Worm (Caenorhabditis elegans) whole organism, late embryonic: ENCODE results near the gene glb-11.

Source experiments
- C08G9.2 ChIP-seq: sonication (generic microtip); optimal IDR thresholded peaks from 2 replicates; lab custom pipeline; 2016; ENCODE audit warnings: mild to moderate bottlenecking, missing genetic modification characterization, moderate library complexity, missing compliant biosample characterization
- K02D7.2 ChIP-seq: sonication (generic microtip); optimal IDR thresholded peaks from 2 replicates; lab custom pipeline; 2017; ENCODE audit warnings: mild to moderate bottlenecking, missing genetic modification characterization, missing compliant biosample characterization
- K09A11.1 ChIP-seq: sonication (generic microtip); optimal IDR thresholded peaks from 2 replicates; lab custom pipeline; 2017; ENCODE audit warnings: antibody characterized with exemption, mild to moderate bottlenecking, missing genetic modification characterization, missing compliant biosample characterization; ENCODE audit not compliant: insufficient read depth
- Y22D7AL.16 ChIP-seq: sonication (generic microtip); optimal IDR thresholded peaks from 2 replicates; lab custom pipeline; 2016; ENCODE audit warnings: missing genetic modification characterization, missing compliant biosample characterization
- ceh-14 ChIP-seq: sonication (generic microtip); optimal IDR thresholded peaks from 2 replicates; lab custom pipeline; 2016; ENCODE audit warnings: missing genotype, missing genetic modification characterization, missing compliant biosample characterization
- ceh-18 ChIP-seq: sonication (generic microtip); optimal IDR thresholded peaks from 2 replicates; lab custom pipeline; 2016; ENCODE audit warnings: missing genetic modification characterization, missing compliant biosample characterization
- ceh-19 ChIP-seq: fragments of 200-800 bp; sonication (Bioruptor generic); optimal IDR thresholded peaks from 2 replicates; lab custom pipeline; 2018; ENCODE audit warnings: mild to moderate bottlenecking, missing genetic modification characterization, missing compliant biosample characterization
- ceh-22 ChIP-seq: sonication (generic microtip); optimal IDR thresholded peaks from 2 replicates; lab custom pipeline; 2017; ENCODE audit warnings: missing biosample characterization, missing genetic modification characterization
- ceh-24 ChIP-seq: sonication (generic microtip); optimal IDR thresholded peaks from 2 replicates; lab custom pipeline; 2016; ENCODE audit warnings: mild to moderate bottlenecking, missing genetic modification characterization, missing compliant biosample characterization
- ceh-34 ChIP-seq: sonication (generic microtip); optimal IDR thresholded peaks from 2 replicates; lab custom pipeline; 2016; ENCODE audit warnings: mild to moderate bottlenecking, missing genetic modification characterization, missing compliant biosample characterization
- ceh-45 ChIP-seq: fragments of 200-800 bp; sonication (Bioruptor generic); IDR thresholded peaks from 2 replicates; pipeline ENCODE4 v1.3.6; 2022; ENCODE audit warnings: missing genetic modification reagents, missing genetic modification characterization, missing compliant biosample characterization
- ceh-48 ChIP-seq: sonication (generic microtip); optimal IDR thresholded peaks from 2 replicates; lab custom pipeline; 2016; ENCODE audit warnings: missing genetic modification characterization, inconsistent platforms, missing compliant biosample characterization
- ceh-9 ChIP-seq: sonication (generic microtip); optimal IDR thresholded peaks from 2 replicates; lab custom pipeline; 2016; ENCODE audit warnings: mild to moderate bottlenecking, missing genetic modification characterization, inconsistent platforms, missing compliant biosample characterization
- che-1 ChIP-seq: sonication (generic microtip); optimal IDR thresholded peaks from 2 replicates; lab custom pipeline; 2016; ENCODE audit warnings: mild to moderate bottlenecking, missing genetic modification characterization, missing compliant biosample characterization
- dmd-4 ChIP-seq: sonication (generic microtip); optimal IDR thresholded peaks from 2 replicates; lab custom pipeline; 2016; ENCODE audit warnings: borderline replicate concordance, missing genetic modification characterization, missing compliant biosample characterization
- dve-1 ChIP-seq: sonication (generic microtip); optimal IDR thresholded peaks from 2 replicates; lab custom pipeline; 2017; ENCODE audit warnings: antibody characterized with exemption, mild to moderate bottlenecking, missing genetic modification characterization, missing compliant biosample characterization
- elt-2 ChIP-seq: sonication (generic microtip); optimal IDR thresholded peaks from 2 replicates; lab custom pipeline; 2016; ENCODE audit warnings: missing genetic modification reagents, missing genetic modification characterization, missing compliant biosample characterization
- elt-4 ChIP-seq: sonication (generic microtip); optimal IDR thresholded peaks from 2 replicates; lab custom pipeline; 2016; ENCODE audit warnings: missing genetic modification characterization, missing compliant biosample characterization
- eyg-1 ChIP-seq: sonication (generic microtip); optimal IDR thresholded peaks from 2 replicates; lab custom pipeline; 2016; ENCODE audit warnings: missing genotype, missing genetic modification characterization, missing compliant biosample characterization
- fax-1 ChIP-seq: sonication (generic microtip); optimal IDR thresholded peaks from 2 replicates; lab custom pipeline; 2016; ENCODE audit warnings: missing genotype, missing genetic modification characterization, missing compliant biosample characterization
- fkh-10 ChIP-seq: fragments of 150-350 bp; optimal IDR thresholded peaks from 2 replicates; lab custom pipeline; 2014; ENCODE audit warnings: missing biosample characterization, missing genetic modification reagents, missing genetic modification characterization
- fkh-6 ChIP-seq: sonication (generic microtip); optimal IDR thresholded peaks from 2 replicates; lab custom pipeline; 2016; ENCODE audit warnings: missing genetic modification characterization, missing compliant biosample characterization
- hlh-13 ChIP-seq: fragments of 200-800 bp; sonication (Bioruptor generic); optimal IDR thresholded peaks from 2 replicates; lab custom pipeline; 2018; ENCODE audit warnings: mild to moderate bottlenecking, missing genetic modification characterization, missing compliant biosample characterization
- hlh-15 ChIP-seq: sonication (generic microtip); optimal IDR thresholded peaks from 2 replicates; lab custom pipeline; 2016; ENCODE audit warnings: missing genetic modification characterization, missing compliant biosample characterization
- hlh-6 ChIP-seq: sonication (generic microtip); optimal IDR thresholded peaks from 2 replicates; lab custom pipeline; 2016; ENCODE audit warnings: missing genotype, missing genetic modification characterization, missing compliant biosample characterization
- madf-2 ChIP-seq: sonication (generic microtip); optimal IDR thresholded peaks from 2 replicates; lab custom pipeline; 2017; ENCODE audit warnings: missing genetic modification characterization, missing compliant biosample characterization
- mec-3 ChIP-seq: sonication (generic microtip); optimal IDR thresholded peaks from 2 replicates; lab custom pipeline; 2016; ENCODE audit warnings: borderline replicate concordance, missing genetic modification characterization, missing compliant biosample characterization
- nhr-11 ChIP-seq: fragments of 150-350 bp; optimal IDR thresholded peaks from 2 replicates; lab custom pipeline; 2014; ENCODE audit warnings: missing biosample characterization, missing genetic modification characterization
- nhr-232 ChIP-seq: sonication (generic microtip); optimal IDR thresholded peaks from 2 replicates; lab custom pipeline; 2016; ENCODE audit warnings: missing genetic modification characterization, missing compliant biosample characterization
- npax-4 ChIP-seq: sonication (generic microtip); optimal IDR thresholded peaks from 2 replicates; lab custom pipeline; 2016; ENCODE audit warnings: missing genetic modification characterization, missing compliant biosample characterization
- odd-2 ChIP-seq: sonication (generic microtip); optimal IDR thresholded peaks from 2 replicates; lab custom pipeline; 2017; ENCODE audit warnings: antibody characterized with exemption, mild to moderate bottlenecking, missing genetic modification characterization, missing compliant biosample characterization
- pat-9 ChIP-seq: fragments of 200-800 bp; sonication (Bioruptor generic); optimal IDR thresholded peaks from 2 replicates; lab custom pipeline; 2018; ENCODE audit warnings: mild to moderate bottlenecking, missing genetic modification characterization, moderate library complexity, missing compliant biosample characterization
- pros-1 ChIP-seq: fragments of 150-350 bp; optimal IDR thresholded peaks from 2 replicates; lab custom pipeline; 2014; ENCODE audit warnings: missing biosample characterization, missing genetic modification reagents, missing genetic modification characterization
- ref-2 ChIP-seq: sonication (generic microtip); optimal IDR thresholded peaks from 2 replicates; lab custom pipeline; 2016; ENCODE audit warnings: missing genetic modification characterization, missing compliant biosample characterization
- sdc-2 ChIP-seq: sonication (generic microtip); optimal IDR thresholded peaks from 2 replicates; lab custom pipeline; 2016; ENCODE audit warnings: missing genotype, missing genetic modification characterization, missing compliant biosample characterization
- sox-2 ChIP-seq: fragments of 200-800 bp; sonication (Bioruptor generic); IDR thresholded peaks from 2 replicates; pipeline ENCODE4 v1.3.6; 2022; ENCODE audit warnings: missing genetic modification reagents, missing genetic modification characterization, missing compliant biosample characterization
- syd-9 ChIP-seq: sonication (generic microtip); optimal IDR thresholded peaks from 2 replicates; lab custom pipeline; 2016; ENCODE audit warnings: mild to moderate bottlenecking, missing genetic modification characterization, moderate library complexity, missing compliant biosample characterization
- tbx-7 ChIP-seq: sonication (generic microtip); optimal IDR thresholded peaks from 2 replicates; lab custom pipeline; 2016; ENCODE audit warnings: missing genotype, missing genetic modification characterization, missing compliant biosample characterization
- ttx-3 ChIP-seq: sonication (generic microtip); optimal IDR thresholded peaks from 2 replicates; lab custom pipeline; 2016; ENCODE audit warnings: missing genetic modification reagents, missing genetic modification characterization, missing compliant biosample characterization
- unc-3 ChIP-seq, 2 experiments: fragments of 200-800 bp in 1 of 2; sonication (Bioruptor generic) in 1 of 2; sonication (generic microtip) in 1 of 2; conservative IDR thresholded peaks in 1 of 2; optimal IDR thresholded peaks in 1 of 2; 2 replicates each; pipeline versions ENCODE4 v1.3.6 to Lab custom; 2016 to 2022; ENCODE audit warnings: missing compliant biosample characterization in 2 of 2, missing genetic modification characterization in 2 of 2, missing genetic modification reagents in 1 of 2
- unc-55 ChIP-seq: sonication (generic microtip); optimal IDR thresholded peaks from 2 replicates; lab custom pipeline; 2017; ENCODE audit warnings: missing biosample characterization, missing genetic modification reagents, missing genetic modification characterization
- unc-86 ChIP-seq: sonication (generic microtip); optimal IDR thresholded peaks from 2 replicates; lab custom pipeline; 2016; ENCODE audit warnings: missing genetic modification characterization, missing compliant biosample characterization
- ztf-16 ChIP-seq: sonication (generic microtip); optimal IDR thresholded peaks from 2 replicates; lab custom pipeline; 2017; ENCODE audit warnings: missing genetic modification characterization, missing compliant biosample characterization

Gene glb-11

DNA sequence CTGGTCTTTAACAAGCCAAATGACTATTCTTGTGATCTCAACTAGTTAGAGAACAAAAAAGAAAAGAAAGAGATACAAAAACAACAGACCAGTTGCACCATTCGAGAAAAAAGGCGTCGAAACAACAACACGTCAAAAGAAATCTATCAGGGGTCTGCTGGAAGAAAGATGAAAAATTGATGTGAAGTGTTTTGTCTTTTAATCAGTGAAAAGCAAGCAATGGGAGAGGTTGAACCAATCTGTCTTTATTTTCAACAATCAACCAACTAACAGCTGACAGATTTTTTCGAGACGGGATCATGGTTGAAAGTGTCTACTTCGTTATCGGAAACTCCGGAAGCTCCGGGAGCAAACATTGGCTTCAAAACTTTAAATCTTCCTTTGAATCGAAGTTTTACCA, 2.5 kb upstream of the glb-11 start:
- TF ChIP-seq unc-55 (GFP tag; lab: Kevin White, UChicago), result peak; percentile 2
- peak; percentile 28 for TF ChIP-seq ceh-18 (tag; lab: Kevin White, UChicago)
- no peak for TF ChIP-seq nhr-232
- no peak for TF ChIP-seq C08G9.2 (tag; lab: Kevin White, UChicago)

DNA sequence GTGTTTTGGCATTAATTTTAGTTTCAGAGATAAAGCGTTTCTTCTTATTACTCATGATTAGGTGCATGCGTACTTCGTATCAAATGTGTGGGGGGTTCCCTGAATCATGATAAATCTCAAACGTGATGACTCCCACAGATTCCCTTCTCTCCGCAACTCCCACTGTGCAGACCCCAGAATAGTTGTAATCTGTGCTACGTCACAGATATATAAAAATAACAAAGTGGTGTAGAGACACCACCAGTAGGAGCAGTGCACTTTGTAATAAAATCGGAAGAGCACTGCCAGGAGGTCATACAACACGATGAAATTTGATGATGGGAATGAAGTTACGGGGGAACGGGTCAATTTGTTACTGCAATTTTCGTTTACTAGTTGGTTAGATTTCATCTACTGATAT, 627 bp downstream of the glb-11 start:
- TF ChIP-seq hlh-6 (tag; lab: Kevin White, UChicago), result no peak
- TF ChIP-seq unc-3 (GFP tag; conservative IDR thresholded peaks at IDR 0.05; lab: Robert Waterston, UW), result no peak
- no peak for TF ChIP-seq unc-3 (tag; optimal IDR thresholded peaks at IDR 0.05; lab: Kevin White, UChicago)
- no peak for TF ChIP-seq ceh-48
- TF ChIP-seq elt-4, result no peak
- TF ChIP-seq Y22D7AL.16 (tag; lab: Kevin White, UChicago), result no peak
- no peak for TF ChIP-seq nhr-232
- TF ChIP-seq sdc-2 (tag; lab: Kevin White, UChicago), result no peak
- TF ChIP-seq ceh-24 (tag; lab: Kevin White, UChicago), result no peak
- TF ChIP-seq ceh-34 (tag; lab: Kevin White, UChicago), result no peak
- TF ChIP-seq fkh-10 (GFP tag; lab: Kevin White, UChicago), result no peak
- no peak for TF ChIP-seq sox-2 (GFP tag; lab: Robert Waterston, UW)
- TF ChIP-seq ztf-16 (tag; lab: Kevin White, UChicago), result no peak
- TF ChIP-seq madf-2, result no peak
- TF ChIP-seq ttx-3 (tag; lab: Kevin White, UChicago), result no peak
- TF ChIP-seq ref-2 (tag; lab: Kevin White, UChicago), result no peak

DNA sequence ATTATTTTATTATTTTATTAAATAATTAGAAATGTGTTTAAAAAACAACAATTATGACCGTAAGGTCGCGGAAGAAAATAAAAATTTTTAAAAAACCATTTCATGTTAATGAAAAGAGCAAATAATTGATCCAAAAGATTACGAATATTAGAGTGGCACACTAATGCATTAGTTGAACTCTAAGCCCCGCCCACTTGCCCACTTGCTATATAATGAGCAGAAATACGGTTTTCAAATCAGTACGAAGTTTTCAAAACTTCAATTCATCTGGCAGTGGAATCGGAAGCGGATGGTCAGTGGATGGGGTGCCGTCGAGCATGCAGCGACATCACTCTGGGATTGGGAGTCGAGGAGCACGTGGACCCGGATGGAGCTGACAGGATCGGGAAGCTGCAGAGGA, 4.2 kb downstream of the glb-11 start, which contains the start of gene C36E8.6:
TSS of gene C36E8.6 (plus strand) at position 301 of the 400 bp plus-strand sequence.
- no peak for TF ChIP-seq dve-1 (tag; lab: Kevin White, UChicago)
- TF ChIP-seq ref-2 (tag; lab: Kevin White, UChicago), result no peak
- TF ChIP-seq tbx-7 (tag; lab: Kevin White, UChicago), result no peak
- TF ChIP-seq K09A11.1, result no peak
- TF ChIP-seq mec-3 (tag; lab: Kevin White, UChicago), result no peak
- TF ChIP-seq K02D7.2 (tag; lab: Kevin White, UChicago), result no peak
- TF ChIP-seq pat-9 (tag; lab: Kevin White, UChicago), result no peak
- no peak for TF ChIP-seq che-1
- no peak for TF ChIP-seq fax-1 (tag; lab: Kevin White, UChicago)
- TF ChIP-seq hlh-6 (tag; lab: Kevin White, UChicago), result no peak
- no peak for TF ChIP-seq syd-9
- no peak for TF ChIP-seq elt-2 (tag; lab: Kevin White, UChicago)
- no peak for TF ChIP-seq ceh-45
- no peak for TF ChIP-seq ceh-9 (tag; lab: Kevin White, UChicago)
- no peak for TF ChIP-seq eyg-1 (tag; lab: Kevin White, UChicago)
- no peak for TF ChIP-seq npax-4 (tag; lab: Kevin White, UChicago)
- no peak for TF ChIP-seq hlh-15 (tag; lab: Kevin White, UChicago)

DNA sequence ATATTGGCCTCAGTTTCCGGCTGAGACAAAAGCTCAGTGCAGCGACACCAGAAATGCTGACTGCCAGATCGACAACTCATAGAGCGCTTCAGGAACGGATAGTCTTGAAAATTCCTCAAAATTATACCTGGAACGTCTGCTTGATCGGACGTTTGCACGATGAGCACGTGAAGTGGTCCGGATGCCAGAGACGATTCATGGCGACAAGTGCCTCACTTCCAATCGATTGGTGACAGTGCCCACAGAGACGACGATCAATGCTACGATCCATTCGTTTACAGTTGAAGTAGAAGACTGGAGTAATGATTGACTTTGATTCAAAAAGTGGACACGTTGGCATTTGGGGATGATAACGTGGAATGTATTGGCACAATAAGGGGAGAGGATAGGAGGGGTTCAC, 5.6 kb downstream of the glb-11 start, which contains the start of gene Y1A5A.1:
TSS of gene Y1A5A.1 (minus strand) at position 294 of the 400 bp plus-strand sequence.
- TF ChIP-seq C08G9.2 (tag; lab: Kevin White, UChicago), result no peak

DNA sequence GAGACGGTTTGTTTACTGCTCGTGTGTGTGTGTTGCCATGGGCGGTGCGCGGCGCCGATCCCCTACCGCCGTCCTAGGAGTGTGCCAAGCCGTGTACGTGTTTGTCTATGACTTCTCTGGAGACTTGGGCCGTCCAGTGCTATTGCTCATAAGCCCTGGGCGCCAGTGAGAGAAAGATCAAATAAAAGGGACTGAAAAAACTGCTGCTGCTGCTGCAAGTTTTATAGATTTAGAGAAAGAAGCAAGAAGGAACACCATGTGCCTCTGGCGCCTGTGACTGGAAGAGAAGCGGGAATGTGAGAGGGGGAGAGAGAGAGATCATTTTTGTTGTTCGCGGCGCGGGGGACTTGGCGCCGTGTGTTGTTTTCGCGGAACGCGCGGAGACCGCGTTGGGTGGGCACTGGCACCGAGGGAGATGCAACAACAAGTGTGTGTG, 7.9 kb downstream of the glb-11 start:
- TF ChIP-seq unc-86 (tag; lab: Kevin White, UChicago), result no peak
- TF ChIP-seq npax-4 (tag; lab: Kevin White, UChicago), result no peak
- no peak for TF ChIP-seq pros-1 (tag; lab: Kevin White, UChicago)
- TF ChIP-seq hlh-6 (tag; lab: Kevin White, UChicago), result peak; percentile 58
- TF ChIP-seq ceh-22, result no peak
- TF ChIP-seq elt-4, result no peak
- no peak for TF ChIP-seq Y22D7AL.16 (tag; lab: Kevin White, UChicago)
- TF ChIP-seq K02D7.2 (tag; lab: Kevin White, UChicago), result no peak
- peak; percentile 4 for TF ChIP-seq C08G9.2 (tag; lab: Kevin White, UChicago)
- TF ChIP-seq ceh-9 (tag; lab: Kevin White, UChicago), result no peak
- no peak for TF ChIP-seq ref-2 (tag; lab: Kevin White, UChicago)
- TF ChIP-seq nhr-11 (tag; lab: Kevin White, UChicago), result no peak
- no peak for TF ChIP-seq odd-2 (tag; lab: Kevin White, UChicago)
- TF ChIP-seq ceh-19, result no peak
- TF ChIP-seq fax-1 (tag; lab: Kevin White, UChicago), result no peak
- TF ChIP-seq che-1, result no peak
- TF ChIP-seq fkh-6 (tag; lab: Kevin White, UChicago), result no peak
- no peak for TF ChIP-seq hlh-13 (GFP tag; lab: Kevin White, UChicago)
- no peak for TF ChIP-seq ceh-14
- peak; percentile 7 for TF ChIP-seq sdc-2 (tag; lab: Kevin White, UChicago)
- TF ChIP-seq dmd-4, result no peak
